Worm (Caenorhabditis elegans): ENCODE data around the gene clec-42.

clec-42 gene

ce11 chrV:18191128-18191527 is at the start of gene clec-42:
TSS of gene clec-42 (plus strand) at chrV:18191412.
- no peak for TF ChIP-seq aly-1 (tag; optimal IDR thresholded peaks at IDR 0.05)
- no peak for TF ChIP-seq tbx-37 (GFP tag; conservative IDR thresholded peaks at IDR 0.05)
- TF ChIP-seq hnd-1 (tag; optimal IDR thresholded peaks at IDR 0.05): no peak
- TF ChIP-seq ceh-36 (tag; optimal IDR thresholded peaks at IDR 0.05): no peak
- no peak for TF ChIP-seq scrt-1 (GFP tag; IDR thresholded peaks at IDR 0.05)
- no peak for TF ChIP-seq ets-7 (tag; optimal IDR thresholded peaks at IDR 0.05)
- TF ChIP-seq pes-1 (GFP tag; IDR thresholded peaks at IDR 0.05): no peak
- TF ChIP-seq sea-1 (GFP tag; conservative IDR thresholded peaks at IDR 0.05): no peak
- TF ChIP-seq flt-1 (GFP tag; IDR thresholded peaks at IDR 0.05): no peak
- TF ChIP-seq B0310.2 (tag; optimal IDR thresholded peaks at IDR 0.05): no peak
- TF ChIP-seq ceh-13 (GFP tag; optimal IDR thresholded peaks at IDR 0.05): no peak
- no peak for TF ChIP-seq hmbx-1 (tag; optimal IDR thresholded peaks at IDR 0.05)
- TF ChIP-seq hmg-4 (GFP tag; optimal IDR thresholded peaks at IDR 0.05): no peak
- TF ChIP-seq tbx-11 (GFP tag; IDR thresholded peaks at IDR 0.05): no peak
- TF ChIP-seq F13C5.2 (tag; optimal IDR thresholded peaks at IDR 0.05): no peak
- no peak for TF ChIP-seq ama-1 (optimal IDR thresholded peaks at IDR 0.05)
- no peak for TF ChIP-seq tra-4 (tag; optimal IDR thresholded peaks at IDR 0.05)

ce11 chrV:18142549-18142948 is 48.7 kb upstream of the clec-42 start, which contains the start of gene Y37H2A.13:
TSS of gene Y37H2A.13 (plus strand) at chrV:18142849.
- TF ChIP-seq ets-7 (tag; optimal IDR thresholded peaks at IDR 0.05): no peak
- TF ChIP-seq hnd-1 (tag; optimal IDR thresholded peaks at IDR 0.05): no peak
- no peak for TF ChIP-seq scrt-1 (GFP tag; IDR thresholded peaks at IDR 0.05)
- no peak for TF ChIP-seq ceh-36 (tag; optimal IDR thresholded peaks at IDR 0.05)
- no peak for TF ChIP-seq tra-4 (tag; optimal IDR thresholded peaks at IDR 0.05)
- TF ChIP-seq F13C5.2 (tag; optimal IDR thresholded peaks at IDR 0.05): no peak
- TF ChIP-seq aly-1 (tag; optimal IDR thresholded peaks at IDR 0.05): no peak
- TF ChIP-seq ama-1 (optimal IDR thresholded peaks at IDR 0.05): no peak
- no peak for TF ChIP-seq tbx-37 (GFP tag; conservative IDR thresholded peaks at IDR 0.05)
- no peak for TF ChIP-seq hmbx-1 (tag; optimal IDR thresholded peaks at IDR 0.05)
- TF ChIP-seq B0310.2 (tag; optimal IDR thresholded peaks at IDR 0.05): no peak
- no peak for TF ChIP-seq hmg-4 (GFP tag; optimal IDR thresholded peaks at IDR 0.05)
- TF ChIP-seq flt-1 (GFP tag; IDR thresholded peaks at IDR 0.05): no peak

DNA sequence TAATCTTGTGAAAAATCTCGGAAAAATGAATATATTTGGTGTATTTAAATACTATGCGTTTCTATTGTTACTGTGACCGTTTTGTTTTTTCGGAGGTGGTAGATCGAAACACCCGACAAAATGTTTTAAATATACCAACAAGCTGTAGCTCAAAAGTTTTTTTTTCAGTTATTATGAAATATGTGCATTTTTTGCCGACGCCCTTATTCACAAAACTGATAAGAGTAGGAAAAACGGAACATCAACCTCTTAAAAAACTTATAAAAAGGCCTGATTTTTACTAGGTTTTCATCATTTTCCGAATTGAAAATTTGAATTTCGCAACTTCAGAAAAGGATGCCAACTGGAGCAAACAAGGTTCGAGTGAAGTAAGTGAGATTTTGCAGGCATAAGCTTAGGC is 47.8 kb upstream of the clec-42 start, which contains the start of gene Y37H2A.14:
TSS of gene Y37H2A.14 (plus strand) at position 301 of the 400 bp plus-strand sequence.
- TF ChIP-seq hmbx-1 (tag; optimal IDR thresholded peaks at IDR 0.05) (no peak), ceh-36 (tag; optimal IDR thresholded peaks at IDR 0.05) (no peak), scrt-1 (GFP tag; IDR thresholded peaks at IDR 0.05) (no peak), F13C5.2 (tag; optimal IDR thresholded peaks at IDR 0.05) (no peak), tra-4 (tag; optimal IDR thresholded peaks at IDR 0.05) (no peak), tbx-37 (GFP tag; conservative IDR thresholded peaks at IDR 0.05) (no peak), B0310.2 (tag; optimal IDR thresholded peaks at IDR 0.05) (no peak), sea-1 (GFP tag; conservative IDR thresholded peaks at IDR 0.05) (no peak), ets-7 (tag; optimal IDR thresholded peaks at IDR 0.05) (no peak), ama-1 (optimal IDR thresholded peaks at IDR 0.05) (no peak), hnd-1 (tag; optimal IDR thresholded peaks at IDR 0.05) (no peak), hmg-4 (GFP tag; optimal IDR thresholded peaks at IDR 0.05) (no peak), ceh-13 (GFP tag; optimal IDR thresholded peaks at IDR 0.05) (no peak), aly-1 (tag; optimal IDR thresholded peaks at IDR 0.05) (no peak), flt-1 (GFP tag; IDR thresholded peaks at IDR 0.05) (no peak)

DNA sequence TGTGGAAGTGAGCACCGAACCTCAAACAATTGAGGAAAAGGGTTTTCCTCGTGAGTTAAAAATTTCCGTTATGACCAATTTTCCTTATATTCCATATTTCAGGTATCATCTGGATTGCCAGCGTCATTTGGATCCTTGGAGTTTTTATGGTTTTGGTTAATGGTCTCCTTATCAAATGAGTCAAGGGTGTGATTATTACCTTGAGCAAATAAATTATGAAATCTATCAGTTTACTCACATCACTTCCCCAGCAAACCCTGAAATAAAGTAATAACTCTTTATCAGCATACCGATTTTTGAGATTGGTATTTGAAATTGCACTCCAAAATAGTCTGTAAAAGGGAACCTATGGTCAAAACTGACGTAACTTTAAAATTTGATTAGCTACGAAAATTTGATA is 46.8 kb upstream of the clec-42 start:
- no peak for TF ChIP-seq scrt-1 (GFP tag; IDR thresholded peaks at IDR 0.05)
- TF ChIP-seq tbx-11 (GFP tag; IDR thresholded peaks at IDR 0.05): no peak
- no peak for TF ChIP-seq tra-4 (tag; optimal IDR thresholded peaks at IDR 0.05)
- no peak for TF ChIP-seq ama-1 (optimal IDR thresholded peaks at IDR 0.05)
- no peak for TF ChIP-seq pes-1 (GFP tag; IDR thresholded peaks at IDR 0.05)
- no peak for TF ChIP-seq ceh-36 (tag; optimal IDR thresholded peaks at IDR 0.05)
- TF ChIP-seq aly-1 (tag; optimal IDR thresholded peaks at IDR 0.05): no peak

- no peak for TF ChIP-seq sea-1 (GFP tag; conservative IDR thresholded peaks at IDR 0.05)
- no peak for TF ChIP-seq ceh-13 (GFP tag; optimal IDR thresholded peaks at IDR 0.05)
- no peak for TF ChIP-seq aly-1 (tag; optimal IDR thresholded peaks at IDR 0.05)
- TF ChIP-seq ama-1 (optimal IDR thresholded peaks at IDR 0.05): no peak
- no peak for TF ChIP-seq hnd-1 (tag; optimal IDR thresholded peaks at IDR 0.05)
- TF ChIP-seq tra-4 (tag; optimal IDR thresholded peaks at IDR 0.05): no peak
- no peak for TF ChIP-seq hmg-4 (GFP tag; optimal IDR thresholded peaks at IDR 0.05)
- TF ChIP-seq ets-7 (tag; optimal IDR thresholded peaks at IDR 0.05): no peak
- TF ChIP-seq tbx-11 (GFP tag; IDR thresholded peaks at IDR 0.05): no peak
- TF ChIP-seq F13C5.2 (tag; optimal IDR thresholded peaks at IDR 0.05): no peak
- no peak for TF ChIP-seq ceh-36 (tag; optimal IDR thresholded peaks at IDR 0.05)
- no peak for TF ChIP-seq scrt-1 (GFP tag; IDR thresholded peaks at IDR 0.05)
Measured at ce11 chrV:18146077-18146476, 45.1 kb upstream of the clec-42 start, which contains the start of gene C14A6.3. TSS of gene C14A6.3 (plus strand) at chrV:18146377.

ce11 chrV:18157707-18158106 is 33.5 kb upstream of the clec-42 start, which contains the start of gene clec-48:
TSS of gene clec-48 (plus strand) at chrV:18158026.
- TF ChIP-seq sea-1 (GFP tag; conservative IDR thresholded peaks at IDR 0.05): no peak
- TF ChIP-seq tbx-11 (GFP tag; IDR thresholded peaks at IDR 0.05): no peak
- TF ChIP-seq tra-4 (tag; optimal IDR thresholded peaks at IDR 0.05): no peak
- no peak for TF ChIP-seq ceh-13 (GFP tag; optimal IDR thresholded peaks at IDR 0.05)
- TF ChIP-seq hnd-1 (tag; optimal IDR thresholded peaks at IDR 0.05): no peak
- no peak for TF ChIP-seq tbx-37 (GFP tag; conservative IDR thresholded peaks at IDR 0.05)

- TF ChIP-seq ceh-13 (GFP tag; optimal IDR thresholded peaks at IDR 0.05) (no peak), F13C5.2 (tag; optimal IDR thresholded peaks at IDR 0.05) (no peak), tbx-37 (GFP tag; conservative IDR thresholded peaks at IDR 0.05) (no peak), sea-1 (GFP tag; conservative IDR thresholded peaks at IDR 0.05) (no peak), hmg-4 (GFP tag; optimal IDR thresholded peaks at IDR 0.05) (no peak), ceh-36 (tag; optimal IDR thresholded peaks at IDR 0.05) (no peak), B0310.2 (tag; optimal IDR thresholded peaks at IDR 0.05) (no peak), tbx-11 (GFP tag; IDR thresholded peaks at IDR 0.05) (no peak), pes-1 (GFP tag; IDR thresholded peaks at IDR 0.05) (no peak), hnd-1 (tag; optimal IDR thresholded peaks at IDR 0.05) (no peak), ets-7 (tag; optimal IDR thresholded peaks at IDR 0.05) (no peak), flt-1 (GFP tag; IDR thresholded peaks at IDR 0.05) (no peak), scrt-1 (GFP tag; IDR thresholded peaks at IDR 0.05) (no peak)
Measured at ce11 chrV:18158172-18158571, 33.0 kb upstream of the clec-42 start.
